Worm (Caenorhabditis elegans): ENCODE results near the gene R02F2.10.

DNA sequence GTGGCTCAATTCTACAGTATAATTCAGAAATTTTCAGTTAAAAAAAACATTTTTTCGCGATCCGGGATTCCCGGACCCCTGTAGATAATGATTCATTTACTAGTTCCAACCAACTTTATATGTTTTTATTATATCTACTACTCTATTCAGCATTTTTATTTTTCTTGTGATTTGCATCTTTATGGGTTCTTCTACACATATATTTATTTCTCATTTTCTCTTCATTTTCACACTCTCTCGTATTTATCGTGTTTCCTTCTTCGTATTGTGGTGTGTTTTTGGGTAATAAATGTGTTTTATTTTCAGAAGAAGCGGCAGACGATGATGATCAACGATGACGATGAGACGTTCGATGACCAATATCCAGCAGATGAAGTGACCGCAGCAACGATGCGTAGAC, 14.0 kb upstream of the R02F2.10 start, which contains the start of gene F48E8.2:
- TF ChIP-seq unc-62 (GFP tag; optimal IDR thresholded peaks at IDR 0.05): no peak
- TF ChIP-seq nhr-237 (tag; optimal IDR thresholded peaks at IDR 0.05): no peak
- TF ChIP-seq snpc-4 (tag; optimal IDR thresholded peaks at IDR 0.05): no peak
- TF ChIP-seq ama-1 (optimal IDR thresholded peaks at IDR 0.05): no peak
- TF ChIP-seq fos-1 (tag; optimal IDR thresholded peaks at IDR 0.05): no peak
- no peak for TF ChIP-seq nhr-6 (tag; optimal IDR thresholded peaks at IDR 0.05)
- TF ChIP-seq nhr-25 (tag; optimal IDR thresholded peaks at IDR 0.05): no peak
- no peak for TF ChIP-seq ztf-11 (tag; optimal IDR thresholded peaks at IDR 0.05)
- TF ChIP-seq nhr-23 (tag; optimal IDR thresholded peaks at IDR 0.05): no peak
- TF ChIP-seq nhr-11 (tag; optimal IDR thresholded peaks at IDR 0.05): no peak
- no peak for TF ChIP-seq ceh-82 (tag; optimal IDR thresholded peaks at IDR 0.05)
- TF ChIP-seq egl-27 (tag; optimal IDR thresholded peaks at IDR 0.05): no peak

Measured in whole organism, L2 larva.